Fruit fly (Drosophila melanogaster): ENCODE results near the gene tadr.

DNA sequence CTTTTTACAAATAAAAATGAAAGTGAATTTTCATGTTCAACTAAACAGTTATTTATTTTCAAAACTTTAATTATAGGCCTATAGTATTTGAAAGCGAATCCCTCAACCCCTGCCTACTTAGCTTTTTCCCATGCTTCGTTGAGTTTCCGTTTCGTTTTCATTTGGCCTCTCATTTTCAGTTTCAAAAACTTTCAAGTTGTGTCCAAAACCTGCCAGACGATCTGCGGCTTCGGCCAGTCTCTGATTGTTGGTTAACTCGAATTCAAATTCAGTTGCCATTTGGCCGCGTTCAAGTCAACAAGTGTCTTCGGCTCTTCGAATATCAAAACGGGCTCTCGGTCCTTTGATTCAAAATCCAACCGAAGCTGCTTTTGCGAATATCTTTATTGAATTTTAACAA lies 15.8 kb downstream of the tadr start, which contains the start of gene CG14397:
- TF ChIP-seq OdsH (GFP tag; optimal IDR thresholded peaks at IDR 0.05), result no peak
- no peak for TF ChIP-seq Ets21C (GFP tag; optimal IDR thresholded peaks at IDR 0.05)
- TF ChIP-seq Sox15 (GFP tag; optimal IDR thresholded peaks at IDR 0.05), result no peak
- peak; percentile 65 for TF ChIP-seq Blimp-1 (GFP tag; optimal IDR thresholded peaks at IDR 0.05)
- no peak for TF ChIP-seq Gug (GFP tag; IDR thresholded peaks at IDR 0.05)
- TF ChIP-seq CG9139 (GFP tag; optimal IDR thresholded peaks at IDR 0.05), result no peak
- TF ChIP-seq CG32006 (GFP tag; optimal IDR thresholded peaks at IDR 0.05), result no peak
- TF ChIP-seq cyc (GFP tag; optimal IDR thresholded peaks at IDR 0.05), result no peak
